Worm (Caenorhabditis elegans) whole organism, young adult: Measurements from ENCODE around the gene gst-6.
"Not testable (repeated sequence)": the region's sequence is repeated elsewhere in the genome, so short reads cannot be mapped to it uniquely, and the experiment has no call there.

Source experiments
- F33H1.4 ChIP-seq: fragments of 200-800 bp; sonication (Bioruptor generic); IDR thresholded peaks from 2 replicates; pipeline ENCODE4 v1.3.6; 2022; ENCODE audit warnings: missing genetic modification reagents, missing genetic modification characterization, missing compliant biosample characterization
- F52B5.7 ChIP-seq: sonication (generic microtip); optimal IDR thresholded peaks from 2 replicates; lab custom pipeline; 2016; ENCODE audit warnings: mild to moderate bottlenecking, missing genetic modification characterization, missing compliant biosample characterization
- Y53F4B.3 ChIP-seq: fragments of 200-800 bp; sonication (Bioruptor generic); IDR thresholded peaks from 2 replicates; pipeline ENCODE4 v1.3.6; 2022; ENCODE audit warnings: missing genetic modification reagents, missing genetic modification characterization, missing compliant biosample characterization
- Y56A3A.18 ChIP-seq: fragments of 200-800 bp; sonication (Bioruptor generic); IDR thresholded peaks from 2 replicates; pipeline ENCODE4 v1.3.6; 2022; ENCODE audit warnings: missing genetic modification reagents, missing genetic modification characterization, missing compliant biosample characterization
- ZK185.1 ChIP-seq: sonication (generic microtip); optimal IDR thresholded peaks from 2 replicates; lab custom pipeline; 2016; ENCODE audit warnings: mild to moderate bottlenecking, missing genetic modification characterization, missing compliant biosample characterization; ENCODE audit not compliant: poor library complexity, severe bottlenecking
- attf-5 ChIP-seq: fragments of 200-800 bp; sonication (Bioruptor generic); optimal IDR thresholded peaks from 2 replicates; lab custom pipeline; 2018; ENCODE audit warnings: mild to moderate bottlenecking, missing genetic modification characterization, missing compliant biosample characterization
- attf-6 ChIP-seq: fragments of 200-800 bp; sonication (Bioruptor generic); IDR thresholded peaks from 2 replicates; pipeline ENCODE4 v1.3.6; 2022; ENCODE audit warnings: missing genetic modification reagents, missing genetic modification characterization, missing compliant biosample characterization
- cebp-1 ChIP-seq, 2 experiments: fragments of 200-800 bp in 1 of 2; sonication (Bioruptor generic) in 1 of 2; sonication (generic microtip) in 1 of 2; IDR thresholded peaks in 1 of 2; optimal IDR thresholded peaks in 1 of 2; 2 replicates each; pipeline versions ENCODE4 v1.3.6 to Lab custom; 2017 to 2022; ENCODE audit warnings: missing compliant biosample characterization in 2 of 2, missing genetic modification characterization in 2 of 2, mild to moderate bottlenecking in 1 of 2, missing genetic modification reagents in 1 of 2, moderate library complexity in 1 of 2
- cebp-2 ChIP-seq: fragments of 200-800 bp; sonication (Bioruptor generic); IDR thresholded peaks from 2 replicates; pipeline ENCODE4 v1.3.6; 2022; ENCODE audit warnings: missing genetic modification characterization, missing compliant biosample characterization
- ceh-27 ChIP-seq: fragments of 200-800 bp; sonication (Bioruptor generic); optimal IDR thresholded peaks from 2 replicates; lab custom pipeline; 2018; ENCODE audit warnings: mild to moderate bottlenecking, missing genetic modification characterization, moderate library complexity, missing compliant biosample characterization
- ceh-40 ChIP-seq: fragments of 200-800 bp; sonication (Bioruptor generic); IDR thresholded peaks from 2 replicates; pipeline ENCODE4 v1.3.6; 2022; ENCODE audit warnings: missing genetic modification characterization, missing compliant biosample characterization
- dpff-1 ChIP-seq: sonication (generic microtip); optimal IDR thresholded peaks from 2 replicates; lab custom pipeline; 2017; ENCODE audit warnings: mild to moderate bottlenecking, missing genetic modification characterization, missing compliant biosample characterization
- egl-44 ChIP-seq: fragments of 200-800 bp; sonication (Bioruptor generic); IDR thresholded peaks from 2 replicates; pipeline ENCODE4 v1.3.6; 2022; ENCODE audit warnings: missing genetic modification reagents, missing genetic modification characterization, missing compliant biosample characterization
- ekl-4 ChIP-seq: fragments of 200-800 bp; sonication (Bioruptor generic); IDR thresholded peaks from 2 replicates; pipeline ENCODE4 v1.3.6; 2022; ENCODE audit warnings: missing genetic modification reagents, missing genetic modification characterization, missing compliant biosample characterization
- fkh-3 ChIP-seq: sonication (generic microtip); optimal IDR thresholded peaks from 2 replicates; lab custom pipeline; 2016; ENCODE audit warnings: mild to moderate bottlenecking, missing genetic modification characterization, missing compliant biosample characterization
- lag-1 ChIP-seq: fragments of 200-800 bp; sonication (Bioruptor generic); IDR thresholded peaks from 2 replicates; pipeline ENCODE4 v1.3.6; 2022; ENCODE audit warnings: missing genetic modification reagents, missing genetic modification characterization, missing compliant biosample characterization
- let-607 ChIP-seq, 2 experiments: fragments of 200-800 bp in 1 of 2; sonication (Bioruptor generic) in 1 of 2; sonication (generic microtip) in 1 of 2; optimal IDR thresholded peaks; 2 replicates each; lab custom pipeline; 2016 to 2018; ENCODE audit warnings: mild to moderate bottlenecking in 2 of 2, missing compliant biosample characterization in 2 of 2, missing genetic modification characterization in 2 of 2, moderate library complexity in 2 of 2, missing genotype in 1 of 2
- lin-54 ChIP-seq: fragments of 200-800 bp; sonication (Bioruptor generic); optimal IDR thresholded peaks from 2 replicates; lab custom pipeline; 2018; ENCODE audit warnings: mild to moderate bottlenecking, missing genetic modification characterization, missing compliant biosample characterization
- madf-6 ChIP-seq: fragments of 200-800 bp; sonication (Bioruptor generic); IDR thresholded peaks from 2 replicates; pipeline ENCODE4 v1.3.6; 2022; ENCODE audit warnings: missing genetic modification reagents, missing genetic modification characterization, missing compliant biosample characterization
- mel-28 ChIP-seq: sonication (generic microtip); optimal IDR thresholded peaks from 2 replicates; lab custom pipeline; 2016; ENCODE audit warnings: borderline replicate concordance, mild to moderate bottlenecking, missing genetic modification characterization, missing compliant biosample characterization
- mes-4 ChIP-seq: sonication (generic microtip); optimal IDR thresholded peaks from 2 replicates; lab custom pipeline; 2016; ENCODE audit warnings: missing genotype, missing genetic modification characterization, missing compliant biosample characterization
- mxl-1 ChIP-seq: sonication (generic microtip); optimal IDR thresholded peaks from 2 replicates; lab custom pipeline; 2016; ENCODE audit warnings: missing genetic modification characterization, missing compliant biosample characterization
- nhr-179 ChIP-seq: sonication (generic microtip); optimal IDR thresholded peaks from 2 replicates; lab custom pipeline; 2016; ENCODE audit warnings: mild to moderate bottlenecking, missing genetic modification characterization, missing compliant biosample characterization
- nhr-80 ChIP-seq: sonication (generic microtip); optimal IDR thresholded peaks from 2 replicates; lab custom pipeline; 2016; ENCODE audit warnings: missing genetic modification characterization, missing compliant biosample characterization
- pbrm-1 ChIP-seq: fragments of 200-800 bp; sonication (Bioruptor generic); IDR thresholded peaks from 2 replicates; pipeline ENCODE4 v1.3.6; 2022; ENCODE audit warnings: missing genetic modification reagents, missing genetic modification characterization, missing compliant biosample characterization
- pha-4 ChIP-seq: fragments of 150-350 bp; sonication (generic microtip); optimal IDR thresholded peaks from 2 replicates; lab custom pipeline; 2014; ENCODE audit warnings: missing biosample characterization, missing genetic modification reagents, missing genetic modification characterization
- repo-1 ChIP-seq: sonication (generic microtip); optimal IDR thresholded peaks from 2 replicates; lab custom pipeline; 2017; ENCODE audit warnings: mild to moderate bottlenecking, missing genetic modification characterization, missing compliant biosample characterization
- tbp1 ChIP-seq: fragments of 200-800 bp; sonication (Bioruptor generic); optimal IDR thresholded peaks from 2 replicates; lab custom pipeline; 2018; ENCODE audit warnings: mild to moderate bottlenecking, missing genetic modification characterization, missing compliant biosample characterization
- tbx-9 ChIP-seq: sonication (generic microtip); optimal IDR thresholded peaks from 2 replicates; lab custom pipeline; 2016; ENCODE audit warnings: borderline replicate concordance, missing genetic modification characterization, inconsistent platforms, missing compliant biosample characterization
- xnd-1 ChIP-seq: sonication (generic microtip); optimal IDR thresholded peaks from 2 replicates; lab custom pipeline; 2016; ENCODE audit warnings: missing genotype, missing genetic modification reagents, missing genetic modification characterization, missing compliant biosample characterization
- zim-3 ChIP-seq: sonication (generic microtip); optimal IDR thresholded peaks from 2 replicates; lab custom pipeline; 2017; ENCODE audit warnings: mild to moderate bottlenecking, missing genetic modification characterization, moderate library complexity, missing compliant biosample characterization
- ztf-26 ChIP-seq: sonication (generic microtip); optimal IDR thresholded peaks from 2 replicates; lab custom pipeline; 2017; ENCODE audit warnings: missing genetic modification characterization, missing compliant biosample characterization

gst-6 gene

ce11 chrII:4879629-4880028, at the start of gene gst-6:
Gene gst-6, plus strand, starts transcription at chrII:4879891.
- no peak for TF ChIP-seq let-607 (tag; optimal IDR thresholded peaks at IDR 0.05; lab: Kevin White, UChicago)
- peak; percentile 29 for TF ChIP-seq nhr-80 (tag; lab: Kevin White, UChicago)

- TF ChIP-seq F52B5.7 (tag; lab: Kevin White, UChicago) (no peak), F33H1.4 (GFP tag; lab: Robert Waterston, UW) (no peak)
These were observed 44.9 kb upstream of the gst-6 start, which contains the start of the genes C33F10.11 and C33F10.1 for ce11 chrII:4834761-4835160. Gene C33F10.11, minus strand, starts transcription at chrII:4834861. Gene C33F10.1, plus strand, starts transcription at chrII:4835023.

- no peak for TF ChIP-seq mes-4 (tag; lab: Kevin White, UChicago)
- TF ChIP-seq fkh-3 (tag; lab: Kevin White, UChicago), result no peak
- no peak for TF ChIP-seq ceh-40
- TF ChIP-seq pha-4, result no peak
- no peak for TF ChIP-seq cebp-2 (GFP tag; lab: Robert Waterston, UW)
- TF ChIP-seq egl-44 (GFP tag; lab: Robert Waterston, UW), result no peak
- TF ChIP-seq tbx-9 (tag; lab: Kevin White, UChicago), result no peak
- no peak for TF ChIP-seq Y56A3A.18 (GFP tag; lab: Robert Waterston, UW)
- TF ChIP-seq mxl-1 (tag; lab: Kevin White, UChicago), result no peak
- no peak for TF ChIP-seq ekl-4
- no peak for TF ChIP-seq zim-3 (tag; lab: Kevin White, UChicago)
- no peak for TF ChIP-seq nhr-179
- no peak for TF ChIP-seq xnd-1
- TF ChIP-seq pbrm-1 (GFP tag; lab: Robert Waterston, UW), result no peak
- no peak for TF ChIP-seq attf-6 (GFP tag; lab: Robert Waterston, UW)
- TF ChIP-seq ztf-26 (tag; lab: Kevin White, UChicago), result no peak
- TF ChIP-seq dpff-1, result no peak
- TF ChIP-seq repo-1 (tag; lab: Kevin White, UChicago), result no peak
These were observed 42.0 kb upstream of the gst-6 start, which contains the start of gene C33F10.12 for ce11 chrII:4837659-4838058. Gene C33F10.12, minus strand, starts transcription at chrII:4837759.

DNA sequence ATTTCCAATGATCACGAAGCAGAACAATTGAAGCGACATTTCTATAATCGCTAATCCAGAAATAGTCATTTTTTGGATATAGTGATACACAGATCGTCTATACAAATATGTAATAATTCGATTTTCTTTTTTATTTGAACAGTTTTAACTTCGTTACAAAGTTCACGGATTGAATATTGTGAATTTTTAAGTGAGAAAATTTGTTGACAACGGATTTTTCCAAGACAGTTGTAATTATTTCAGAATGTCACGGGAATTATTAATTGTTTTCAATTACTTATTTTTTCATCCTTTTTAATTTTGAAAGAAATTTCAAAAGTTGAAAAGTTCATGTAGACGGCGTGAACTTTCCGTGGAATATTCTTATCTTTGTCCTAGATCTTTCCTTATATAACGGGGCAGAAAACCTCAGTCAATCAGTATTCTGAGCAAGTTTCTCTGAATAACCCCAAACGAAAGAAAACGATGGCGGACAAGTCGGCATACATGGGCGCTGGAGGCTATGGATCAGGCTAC, 37.5 kb upstream of the gst-6 start, which contains the start of the genes T23B7.2 and nspd-4:
Gene T23B7.2 (minus strand): TSS at position 101 of the 516 bp plus-strand sequence.
Gene nspd-4 (plus strand): TSS at position 466 of the 516 bp plus-strand sequence.
- TF ChIP-seq madf-6; ceh-27; ZK185.1 (tag; lab: Kevin White, UChicago): not testable (repeated sequence)
- TF ChIP-seq, all 124 proteins: peak for 0; not testable (repeated sequence) for 124

ce11 chrII:4849885-4850284, 29.8 kb upstream of the gst-6 start, which contains the start of gene T23B7.3:
Gene T23B7.3, plus strand, starts transcription at chrII:4850185.
- TF ChIP-seq lin-54 (GFP tag; lab: Kevin White, UChicago), result no peak
- TF ChIP-seq cebp-1 (GFP tag; IDR thresholded peaks at IDR 0.05; lab: Robert Waterston, UW), result no peak
- no peak for TF ChIP-seq cebp-1 (tag; optimal IDR thresholded peaks at IDR 0.05; lab: Kevin White, UChicago)
- no peak for TF ChIP-seq mel-28 (tag; lab: Kevin White, UChicago)
- no peak for TF ChIP-seq fkh-3 (tag; lab: Kevin White, UChicago)
- TF ChIP-seq pha-4, result no peak
- TF ChIP-seq tbp1 (GFP tag; lab: Kevin White, UChicago), result no peak
- TF ChIP-seq attf-5 (GFP tag; lab: Kevin White, UChicago), result no peak
- TF ChIP-seq lag-1 (GFP tag; lab: Robert Waterston, UW), result no peak
- no peak for TF ChIP-seq repo-1 (tag; lab: Kevin White, UChicago)
- no peak for TF ChIP-seq ZK185.1 (tag; lab: Kevin White, UChicago)
- no peak for TF ChIP-seq Y53F4B.3 (GFP tag; lab: Robert Waterston, UW)
